Worm (Caenorhabditis elegans): ENCODE measurements around the gene F27E5.9.

DNA sequence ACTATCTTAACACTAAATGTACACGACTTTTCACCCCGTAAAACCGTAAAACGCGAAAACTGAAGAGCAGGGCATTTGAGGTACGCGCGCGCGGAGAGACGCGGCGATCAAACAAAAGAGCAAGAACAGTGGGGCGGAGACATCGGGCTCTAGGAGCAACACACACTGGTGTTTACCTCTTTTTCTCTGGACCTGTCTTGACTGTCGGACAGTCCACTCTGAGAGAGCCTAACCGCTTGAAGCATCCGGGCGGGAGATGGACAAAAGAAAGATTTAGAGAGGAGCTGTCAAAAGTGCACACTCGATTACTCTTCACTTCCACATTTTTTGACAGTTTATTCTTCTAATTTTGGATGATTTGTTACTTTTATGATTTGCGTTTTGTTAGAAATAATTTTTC lies 2.0 kb downstream of the F27E5.9 start:
- TF ChIP-seq T22C8.4 (GFP tag; IDR thresholded peaks at IDR 0.05) (no peak), klf-2 (GFP tag; conservative IDR thresholded peaks at IDR 0.05) (no peak), ref-1 (GFP tag; conservative IDR thresholded peaks at IDR 0.05) (no peak), flt-1 (GFP tag; IDR thresholded peaks at IDR 0.05) (no peak), ztf-29 (GFP tag; IDR thresholded peaks at IDR 0.05) (no peak), ztf-23 (GFP tag; IDR thresholded peaks at IDR 0.05) (no peak), med-1 (GFP tag; optimal IDR thresholded peaks at IDR 0.05; ENCODE audit: insufficient read depth) (no peak), cog-1 (tag; optimal IDR thresholded peaks at IDR 0.05) (no peak), tab-1 (GFP tag; IDR thresholded peaks at IDR 0.05) (no peak)
